Worm (Caenorhabditis elegans) whole organism, L4 larva: ENCODE data around the gene AH10.2.

Experiments used
- hlh-30 ChIP-seq: sonication (generic microtip); optimal IDR thresholded peaks from 2 replicates; lab custom pipeline; 2017; ENCODE audit warnings: antibody characterized with exemption, mild to moderate bottlenecking, missing genetic modification characterization, missing compliant biosample characterization; ENCODE audit not compliant: insufficient read depth
- nhr-25 ChIP-seq: sonication (generic microtip); optimal IDR thresholded peaks from 2 replicates; lab custom pipeline; 2017; ENCODE audit warnings: missing genetic modification characterization, mild to moderate bottlenecking, missing compliant biosample characterization, antibody characterized with exemption, moderate library complexity, borderline replicate concordance; ENCODE audit not compliant: insufficient read depth
- zag-1 ChIP-seq: fragments of 150-350 bp; optimal IDR thresholded peaks from 2 replicates; lab custom pipeline; 2014; ENCODE audit warnings: missing biosample characterization, missing genetic modification characterization
- zfp-3 ChIP-seq: fragments of 200-800 bp; sonication (Bioruptor generic); conservative IDR thresholded peaks from 2 replicates; pipeline ENCODE4 v1.3.6; 2022; ENCODE audit warnings: missing genetic modification reagents, missing genetic modification characterization, missing compliant biosample characterization

- TF ChIP-seq nhr-25 (tag; lab: Kevin White, UChicago) (no peak), zag-1 (tag; lab: Kevin White, UChicago) (no peak), zfp-3 (GFP tag; lab: Robert Waterston, UW) (no peak), hlh-30 (tag; lab: Kevin White, UChicago) (no peak)
Measured at ce11 chrV:14134757-14135441, 21.7 kb upstream of the AH10.2 start.
